Worm (Caenorhabditis elegans) whole organism, mixed stage, embryonic: Measurements from ENCODE around the gene F47B7.3.

ENCODE experiments used
- M03D4.4 ChIP-seq: sonication (generic microtip); optimal IDR thresholded peaks from 2 replicates; lab custom pipeline; 2017; ENCODE audit warnings: mild to moderate bottlenecking, missing genetic modification characterization, missing compliant biosample characterization
- bed-3 ChIP-seq: fragments of 200-800 bp; sonication (Bioruptor generic); optimal IDR thresholded peaks from 3 replicates; lab custom pipeline; 2018; ENCODE audit warnings: mild to moderate bottlenecking, missing genetic modification characterization, moderate library complexity, missing compliant biosample characterization
- blmp-1 ChIP-seq: fragments of 150-350 bp; optimal IDR thresholded peaks from 2 replicates; lab custom pipeline; 2014; ENCODE audit warnings: missing biosample characterization, missing genetic modification characterization
- ceh-39 ChIP-seq: fragments of 150-350 bp; optimal IDR thresholded peaks from 2 replicates; lab custom pipeline; 2014; ENCODE audit warnings: missing biosample characterization, missing genetic modification characterization
- ceh-43 ChIP-seq: fragments of 200-800 bp; sonication (Bioruptor generic); optimal IDR thresholded peaks from 2 replicates; lab custom pipeline; 2018; ENCODE audit warnings: mild to moderate bottlenecking, missing genetic modification characterization, moderate library complexity, missing compliant biosample characterization
- ceh-83 ChIP-seq: fragments of 200-800 bp; sonication (Bioruptor generic); optimal IDR thresholded peaks from 2 replicates; lab custom pipeline; 2018; ENCODE audit warnings: mild to moderate bottlenecking, missing genetic modification characterization, missing compliant biosample characterization
- ces-1 ChIP-seq: fragments of 150-350 bp; optimal IDR thresholded peaks from 2 replicates; lab custom pipeline; 2014; ENCODE audit warnings: missing biosample characterization, missing genetic modification reagents, missing genetic modification characterization
- cnd-1 ChIP-seq: fragments of 200-800 bp; sonication (Bioruptor generic); optimal IDR thresholded peaks from 2 replicates; lab custom pipeline; 2018; ENCODE audit warnings: mild to moderate bottlenecking, missing genetic modification characterization, missing compliant biosample characterization
- drap-1 ChIP-seq: fragments of 200-800 bp; sonication (Bioruptor generic); optimal IDR thresholded peaks from 3 replicates; lab custom pipeline; 2018; ENCODE audit warnings: mild to moderate bottlenecking, missing genetic modification characterization, missing compliant biosample characterization
- elt-1 ChIP-seq: sonication (generic microtip); optimal IDR thresholded peaks from 2 replicates; lab custom pipeline; 2017; ENCODE audit warnings: missing genetic modification characterization, mild to moderate bottlenecking, missing compliant biosample characterization, antibody characterized with exemption, moderate library complexity, borderline replicate concordance; ENCODE audit not compliant: insufficient read depth
- elt-3 ChIP-seq: fragments of 150-350 bp; optimal IDR thresholded peaks from 2 replicates; lab custom pipeline; 2014; ENCODE audit warnings: missing biosample characterization, missing genetic modification characterization
- flh-1 ChIP-seq: fragments of 200-800 bp; sonication (Bioruptor generic); optimal IDR thresholded peaks from 2 replicates; lab custom pipeline; 2018; ENCODE audit warnings: mild to moderate bottlenecking, missing genetic modification characterization, moderate library complexity, missing compliant biosample characterization
- ham-2 ChIP-seq: fragments of 200-800 bp; sonication (Bioruptor generic); optimal IDR thresholded peaks from 2 replicates; lab custom pipeline; 2018; ENCODE audit warnings: mild to moderate bottlenecking, missing genetic modification characterization, missing compliant biosample characterization
- hlh-1 ChIP-seq: fragments of 150-350 bp; optimal IDR thresholded peaks from 2 replicates; lab custom pipeline; 2014; ENCODE audit warnings: missing biosample characterization, missing genetic modification reagents, missing genetic modification characterization
- lin-13 ChIP-seq: fragments of 150-350 bp; optimal IDR thresholded peaks from 2 replicates; lab custom pipeline; 2014; ENCODE audit warnings: missing biosample characterization, missing genetic modification characterization
- lin-32 ChIP-seq: fragments of 200-800 bp; sonication (Bioruptor generic); optimal IDR thresholded peaks from 2 replicates; lab custom pipeline; 2018; ENCODE audit warnings: mild to moderate bottlenecking, missing genetic modification characterization, missing compliant biosample characterization
- lsy-2 ChIP-seq: fragments of 150-350 bp; optimal IDR thresholded peaks from 2 replicates; lab custom pipeline; 2014; ENCODE audit warnings: missing biosample characterization, missing genetic modification characterization
- mab-5 ChIP-seq: fragments of 150-350 bp; optimal IDR thresholded peaks from 2 replicates; lab custom pipeline; 2014; ENCODE audit warnings: missing biosample characterization, missing genetic modification characterization
- mep-1 ChIP-seq: fragments of 150-350 bp; optimal IDR thresholded peaks from 2 replicates; lab custom pipeline; 2017; ENCODE audit warnings: missing biosample characterization, missing genetic modification reagents, missing genetic modification characterization, inconsistent platforms
- mls-2 ChIP-seq: sonication (generic microtip); optimal IDR thresholded peaks from 2 replicates; lab custom pipeline; 2016; ENCODE audit warnings: mild to moderate bottlenecking, missing genetic modification characterization, moderate library complexity, missing compliant biosample characterization
- nhr-2 ChIP-seq: fragments of 150-350 bp; optimal IDR thresholded peaks from 2 replicates; lab custom pipeline; 2014; ENCODE audit warnings: missing biosample characterization, missing genetic modification characterization
- nhr-237 ChIP-seq: fragments of 150-350 bp; optimal IDR thresholded peaks from 2 replicates; lab custom pipeline; 2014; ENCODE audit warnings: missing biosample characterization, missing genetic modification characterization
- nhr-76 ChIP-seq: sonication (generic microtip); optimal IDR thresholded peaks from 2 replicates; lab custom pipeline; 2017; ENCODE audit warnings: missing biosample characterization, missing genetic modification characterization
- pha-4 ChIP-seq: fragments of 150-350 bp; optimal IDR thresholded peaks from 2 replicates; lab custom pipeline; 2018; ENCODE audit warnings: missing biosample characterization, missing genetic modification reagents, missing genetic modification characterization
- sem-2 ChIP-seq: fragments of 200-800 bp; sonication (Bioruptor generic); optimal IDR thresholded peaks from 2 replicates; lab custom pipeline; 2018; ENCODE audit warnings: mild to moderate bottlenecking, missing genetic modification characterization, missing compliant biosample characterization
- snpc-4 ChIP-seq: fragments of 150-350 bp; optimal IDR thresholded peaks from 2 replicates; lab custom pipeline; 2014; ENCODE audit warnings: missing biosample characterization, missing genetic modification characterization
- sptf-1 ChIP-seq: sonication (generic microtip); optimal IDR thresholded peaks from 2 replicates; lab custom pipeline; 2017; ENCODE audit warnings: mild to moderate bottlenecking, missing genetic modification characterization, moderate library complexity, missing compliant biosample characterization
- unc-120 ChIP-seq: sonication (generic microtip); optimal IDR thresholded peaks from 2 replicates; lab custom pipeline; 2017; ENCODE audit warnings: missing genetic modification characterization, missing compliant biosample characterization; ENCODE audit not compliant: poor library complexity, severe bottlenecking
- unc-39 ChIP-seq: fragments of 150-350 bp; optimal IDR thresholded peaks from 2 replicates; lab custom pipeline; 2014; ENCODE audit warnings: missing biosample characterization, missing genetic modification characterization
- unc-62 ChIP-seq: fragments of 150-350 bp; optimal IDR thresholded peaks from 2 replicates; lab custom pipeline; 2014; ENCODE audit warnings: missing biosample characterization, missing genetic modification reagents, missing genetic modification characterization
- zip-8 ChIP-seq: fragments of 150-350 bp; optimal IDR thresholded peaks from 2 replicates; lab custom pipeline; 2014; ENCODE audit warnings: missing biosample characterization, missing genetic modification characterization
- ztf-11 ChIP-seq: fragments of 150-350 bp; optimal IDR thresholded peaks from 2 replicates; lab custom pipeline; 2014; ENCODE audit warnings: missing biosample characterization, missing genetic modification characterization

The F47B7.3 gene

DNA sequence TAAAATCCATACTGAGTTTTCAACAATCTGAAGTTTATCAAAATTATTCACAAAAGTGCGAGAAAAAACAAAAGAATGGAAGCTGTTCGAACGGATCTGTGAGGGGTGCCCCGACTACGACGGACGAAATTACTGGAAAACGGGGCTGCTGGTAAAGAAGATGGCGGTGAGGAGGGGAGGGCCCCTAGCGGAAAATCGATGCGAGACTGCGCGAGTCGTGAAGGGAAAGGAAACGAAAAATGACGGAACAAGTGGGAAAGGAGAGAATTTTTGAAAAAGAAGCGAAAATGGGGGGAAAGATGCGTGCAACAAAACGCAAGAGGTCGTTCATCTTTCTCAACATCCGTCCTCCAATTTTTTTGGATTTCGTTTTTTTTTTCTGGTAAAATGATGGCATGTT lies 38.5 kb upstream of the F47B7.3 start:
- TF ChIP-seq ham-2 (no peak), M03D4.4 (tag; lab: Kevin White, UChicago) (no peak), unc-39 (tag; lab: Kevin White, UChicago) (no peak), nhr-237 (tag; lab: Kevin White, UChicago) (no peak), mep-1 (tag; lab: Kevin White, UChicago) (peak; percentile 26), mls-2 (peak; percentile 28), drap-1 (GFP tag; lab: Kevin White, UChicago) (no peak), ceh-83 (GFP tag; lab: Kevin White, UChicago) (no peak), ceh-39 (tag; lab: Kevin White, UChicago) (no peak)

DNA sequence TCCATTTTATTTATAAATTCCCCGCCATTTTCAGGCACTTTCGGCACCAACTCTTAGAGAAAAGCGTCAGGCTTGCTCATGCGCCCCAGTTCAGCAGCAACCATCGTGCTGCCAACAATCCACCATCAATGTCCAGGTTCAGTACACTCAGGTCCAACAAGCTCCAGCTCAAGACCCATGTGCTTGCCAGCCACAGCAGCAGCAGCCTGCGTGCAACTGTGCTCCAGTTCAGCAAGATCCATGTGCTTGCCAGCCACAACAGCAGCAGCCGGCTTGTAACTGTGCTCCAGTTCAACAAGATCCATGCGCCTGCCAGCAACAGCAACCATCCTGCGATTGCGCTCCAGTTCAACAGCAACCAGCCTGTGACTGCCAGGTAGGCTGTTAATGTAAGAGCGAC lies 34.1 kb upstream of the F47B7.3 start:
- TF ChIP-seq flh-1 (no peak), ceh-43 (GFP tag; lab: Kevin White, UChicago) (no peak), ceh-83 (GFP tag; lab: Kevin White, UChicago) (no peak), elt-3 (no peak), unc-62 (no peak), ztf-11 (no peak), snpc-4 (tag; lab: Kevin White, UChicago) (no peak), zip-8 (tag; lab: Kevin White, UChicago) (no peak), bed-3 (GFP tag; lab: Kevin White, UChicago) (no peak), sptf-1 (tag; lab: Kevin White, UChicago) (no peak), blmp-1 (tag; lab: Kevin White, UChicago) (no peak), drap-1 (GFP tag; lab: Kevin White, UChicago) (no peak), mab-5 (tag; lab: Kevin White, UChicago) (no peak), nhr-76 (no peak), ceh-39 (tag; lab: Kevin White, UChicago) (no peak), elt-1 (no peak), lsy-2 (tag; lab: Kevin White, UChicago) (no peak), sem-2 (GFP tag; lab: Kevin White, UChicago) (no peak), M03D4.4 (tag; lab: Kevin White, UChicago) (no peak)

ce11 chrX:3797882-3798281 lies 33.7 kb upstream of the F47B7.3 start, which contains the start of gene abu-10:
Gene abu-10, plus strand, starts transcription at chrX:3798182.
- TF ChIP-seq sptf-1 (tag; lab: Kevin White, UChicago) (no peak), cnd-1 (tag; lab: Kevin White, UChicago) (no peak), ztf-11 (no peak), lin-13 (tag; lab: Kevin White, UChicago) (no peak), mab-5 (tag; lab: Kevin White, UChicago) (no peak), flh-1 (no peak), nhr-76 (no peak), nhr-237 (tag; lab: Kevin White, UChicago) (no peak), hlh-1 (tag; lab: Kevin White, UChicago) (no peak), pha-4 (tag; lab: Kevin White, UChicago) (no peak), lin-32 (GFP tag; lab: Kevin White, UChicago) (no peak), lsy-2 (tag; lab: Kevin White, UChicago) (no peak), blmp-1 (tag; lab: Kevin White, UChicago) (no peak), ces-1 (GFP tag; lab: Kevin White, UChicago) (no peak), mep-1 (tag; lab: Kevin White, UChicago) (no peak), drap-1 (GFP tag; lab: Kevin White, UChicago) (no peak), elt-1 (no peak)

- TF ChIP-seq nhr-2 (tag; lab: Kevin White, UChicago) = no peak
- no peak for TF ChIP-seq drap-1 (GFP tag; lab: Kevin White, UChicago)
- no peak for TF ChIP-seq ham-2
- no peak for TF ChIP-seq hlh-1 (tag; lab: Kevin White, UChicago)
- TF ChIP-seq sptf-1 (tag; lab: Kevin White, UChicago) = no peak
- TF ChIP-seq unc-120 (tag; lab: Kevin White, UChicago) = no peak
- TF ChIP-seq pha-4 (tag; lab: Kevin White, UChicago) = no peak
Observed at ce11 chrX:3795642-3796041, 31.4 kb upstream of the F47B7.3 start, which contains the start of gene F35A5.5. Gene F35A5.5, minus strand, starts transcription at chrX:3795742.

DNA sequence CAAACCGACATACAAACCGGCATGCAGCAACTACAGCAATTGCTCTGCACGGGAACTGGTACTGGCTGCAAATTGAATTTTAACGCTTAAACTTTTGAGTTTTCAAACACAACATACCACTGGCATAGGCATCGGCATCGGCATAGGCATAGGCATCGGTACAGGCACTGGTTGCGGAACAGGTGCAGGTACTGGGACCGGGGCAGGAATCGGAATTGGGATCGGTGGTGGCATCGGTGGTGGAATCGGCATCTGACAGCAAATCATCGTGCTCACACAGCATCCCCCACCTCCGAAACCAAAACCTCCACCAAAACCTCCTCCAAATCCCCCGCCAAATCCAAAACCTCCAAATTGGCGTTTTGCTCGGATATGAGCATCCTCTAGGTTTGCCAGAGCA lies 30.0 kb upstream of the F47B7.3 start:
- TF ChIP-seq unc-120 (tag; lab: Kevin White, UChicago) = no peak
